Worm (Caenorhabditis elegans): ENCODE results near the gene AH9.3.

DNA sequence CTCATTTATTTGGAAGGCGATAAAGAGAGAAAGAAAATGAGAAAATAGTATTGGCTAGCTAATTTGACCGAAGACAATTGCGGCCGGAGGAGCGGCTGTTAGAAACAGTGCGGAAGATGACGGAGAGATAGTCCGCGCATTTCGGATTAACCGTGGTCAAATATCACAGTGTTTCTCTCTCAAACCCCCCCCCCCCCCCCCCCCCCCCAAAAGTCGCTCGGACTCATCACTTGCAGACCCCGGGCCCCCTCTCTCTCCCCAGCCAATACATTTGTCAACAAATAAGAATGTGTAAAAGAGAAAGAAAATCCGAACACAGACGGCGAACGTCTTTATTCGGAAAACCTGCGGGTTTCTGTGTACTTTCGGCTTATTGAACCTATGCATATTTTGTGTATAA is 40.9 kb upstream of the AH9.3 start:
- TF ChIP-seq ceh-79 (tag; optimal IDR thresholded peaks at IDR 0.05) (no peak), egl-18 (GFP tag; IDR thresholded peaks at IDR 0.05) (no peak), sea-2 (GFP tag; IDR thresholded peaks at IDR 0.05) (no peak), ztf-25 (GFP tag; IDR thresholded peaks at IDR 0.05) (no peak), lin-54 (GFP tag; optimal IDR thresholded peaks at IDR 0.05) (no peak), snpc-4 (GFP tag; optimal IDR thresholded peaks at IDR 0.05) (no peak), snpc-4 (tag; optimal IDR thresholded peaks at IDR 0.05) (no peak), dpl-1 (GFP tag; optimal IDR thresholded peaks at IDR 0.05) (no peak), gei-17 (GFP tag; optimal IDR thresholded peaks at IDR 0.05) (no peak), K11D2.4 (GFP tag; IDR thresholded peaks at IDR 0.05) (no peak), ama-1 (optimal IDR thresholded peaks at IDR 0.05) (no peak), ama-1 (GFP tag; optimal IDR thresholded peaks at IDR 0.05) (no peak), ztf-3 (GFP tag; optimal IDR thresholded peaks at IDR 0.05) (no peak), nfya-2 (GFP tag; IDR thresholded peaks at IDR 0.05) (no peak), nhr-90 (tag; optimal IDR thresholded peaks at IDR 0.05) (no peak), rcor-1 (GFP tag; IDR thresholded peaks at IDR 0.05) (no peak)

Measured in whole organism, young adult.